Fruit fly (Drosophila melanogaster) whole organism, embryonic: ENCODE data around the gene CG16789.
A peak's percentile ranks its signal among the peaks of the same experiment; 100 is the strongest.

Source experiments
- CG11504 ChIP-seq: fragments of 200-800 bp; sonication (Bioruptor generic); optimal IDR thresholded peaks from 3 replicates; lab custom pipeline; 2019; ENCODE audit warnings: missing biosample characterization, mild to moderate bottlenecking, missing genetic modification characterization, moderate library complexity
- CG15011 ChIP-seq: fragments of 200-800 bp; sonication (Bioruptor generic); optimal IDR thresholded peaks from 3 replicates; lab custom pipeline; 2018; ENCODE audit warnings: missing biosample characterization, mild to moderate bottlenecking, missing genetic modification characterization
- CG15269 ChIP-seq: fragments of 200-800 bp; sonication (Bioruptor generic); optimal IDR thresholded peaks from 2 replicates; lab custom pipeline; 2018; ENCODE audit warnings: missing biosample characterization, mild to moderate bottlenecking, missing genetic modification characterization, moderate library complexity
- CG17612 ChIP-seq: fragments of 200-800 bp; sonication (Bioruptor generic); IDR thresholded peaks from 2 replicates; pipeline ENCODE4 v1.3.6; 2022; ENCODE audit warnings: missing biosample characterization, missing genetic modification characterization
- CG17912 ChIP-seq: fragments of 200-800 bp; sonication (Bioruptor generic); optimal IDR thresholded peaks from 2 replicates; lab custom pipeline; 2018; ENCODE audit warnings: missing biosample characterization, mild to moderate bottlenecking, missing genetic modification characterization
- CG31441 ChIP-seq: fragments of 200-800 bp; sonication (Bioruptor generic); IDR thresholded peaks from 2 replicates; pipeline ENCODE4 v1.3.6; 2022; ENCODE audit warnings: missing biosample characterization, missing genetic modification characterization
- CG33557 ChIP-seq: fragments of 200-800 bp; sonication (Bioruptor generic); optimal IDR thresholded peaks from 2 replicates; lab custom pipeline; 2019; ENCODE audit warnings: missing biosample characterization, mild to moderate bottlenecking, missing genetic modification characterization, moderate library complexity
- CG34224 ChIP-seq: fragments of 200-800 bp; sonication (Bioruptor generic); IDR thresholded peaks from 3 replicates; pipeline ENCODE4 v1.3.6; 2022; ENCODE audit warnings: missing biosample characterization, missing genetic modification characterization; ENCODE audit not compliant: partially characterized antibody
- CG3726 ChIP-seq: fragments of 200-800 bp; sonication (Bioruptor generic); IDR thresholded peaks from 3 replicates; pipeline ENCODE4, ENCODE4 v1.3.6; 2022; ENCODE audit warnings: missing biosample characterization, missing genetic modification characterization
- CG4854 ChIP-seq: fragments of 200-800 bp; sonication (Bioruptor generic); optimal IDR thresholded peaks from 2 replicates; lab custom pipeline; 2016; ENCODE audit warnings: missing biosample characterization, missing genetic modification characterization, inconsistent platforms
- CG6791 ChIP-seq: fragments of 200-800 bp; sonication (Bioruptor generic); IDR thresholded peaks from 3 replicates; pipeline ENCODE4 v1.3.6; 2022; ENCODE audit warnings: missing biosample characterization, missing genetic modification characterization; ENCODE audit not compliant: partially characterized antibody
- CG8281 ChIP-seq: fragments of 200-800 bp; sonication (Bioruptor generic); optimal IDR thresholded peaks from 2 replicates; lab custom pipeline; 2018; ENCODE audit warnings: missing biosample characterization, mild to moderate bottlenecking, missing genetic modification characterization, moderate library complexity
- CG8359 ChIP-seq: fragments of 200-800 bp; sonication (Bioruptor generic); optimal IDR thresholded peaks from 2 replicates; lab custom pipeline; 2017; ENCODE audit warnings: missing biosample characterization, mild to moderate bottlenecking, missing genetic modification characterization, borderline replicate concordance
- CG8478 ChIP-seq: fragments of >200 bp; optimal IDR thresholded peaks from 2 replicates; lab custom pipeline; 2018
- Camta ChIP-seq: fragments of 200-800 bp; sonication (Bioruptor generic); optimal IDR thresholded peaks from 2 replicates; lab custom pipeline; 2016; ENCODE audit warnings: missing biosample characterization, missing genetic modification characterization
- Chrac-16 ChIP-seq: fragments of 200-800 bp; sonication (Bioruptor generic); optimal IDR thresholded peaks from 3 replicates; lab custom pipeline; 2016; ENCODE audit warnings: missing biosample characterization, missing genetic modification characterization
- D19B ChIP-seq: fragments of 200-800 bp; sonication (Bioruptor generic); optimal IDR thresholded peaks from 2 replicates; lab custom pipeline; 2017; ENCODE audit warnings: missing biosample characterization, mild to moderate bottlenecking, missing genetic modification characterization
- Dek ChIP-seq: fragments of 200-800 bp; sonication (Bioruptor generic); optimal IDR thresholded peaks from 3 replicates; lab custom pipeline; 2019; ENCODE audit warnings: missing biosample characterization, mild to moderate bottlenecking, missing genetic modification characterization, moderate library complexity
- Doc2 ChIP-seq: fragments of 200-800 bp; sonication (Bioruptor generic); IDR thresholded peaks from 2 replicates; pipeline ENCODE4 v1.3.6; 2022; ENCODE audit warnings: missing biosample characterization, missing genetic modification characterization
- ERR ChIP-seq: fragments of 200-800 bp; sonication (Bioruptor generic); optimal IDR thresholded peaks from 2 replicates; lab custom pipeline; 2016; ENCODE audit warnings: missing biosample characterization, missing genetic modification characterization
- Gsc ChIP-seq: fragments of 200-800 bp; sonication (Bioruptor generic); IDR thresholded peaks from 2 replicates; pipeline ENCODE4 v1.3.6; 2022; ENCODE audit warnings: missing biosample characterization, missing genetic modification characterization
- HLH4C ChIP-seq: fragments of 200-800 bp; sonication (Bioruptor generic); IDR thresholded peaks from 3 replicates; pipeline ENCODE4 v1.3.6; 2022; ENCODE audit warnings: missing biosample characterization, missing genetic modification characterization; ENCODE audit not compliant: partially characterized antibody
- Hey ChIP-seq: fragments of 200-800 bp; sonication (Bioruptor generic); optimal IDR thresholded peaks from 3 replicates; lab custom pipeline; 2018; ENCODE audit warnings: missing biosample characterization, mild to moderate bottlenecking, missing genetic modification characterization
- Hr78 ChIP-seq, 2 experiments: fragments of 200-800 bp in 1 of 2; fragments of >200 bp in 1 of 2; sonication (Bioruptor generic) in 1 of 2; optimal IDR thresholded peaks; 2 replicates each; lab custom pipeline; 2017 to 2019; ENCODE audit warnings: missing biosample characterization in 2 of 2, missing genetic modification characterization in 2 of 2, mild to moderate bottlenecking in 1 of 2, moderate library complexity in 1 of 2
- Mad ChIP-seq: fragments of 200-800 bp; sonication (Bioruptor generic); optimal IDR thresholded peaks from 2 replicates; lab custom pipeline; 2016; ENCODE audit warnings: missing biosample characterization, missing genetic modification characterization
- Myb ChIP-seq: fragments of 200-800 bp; sonication (Bioruptor generic); optimal IDR thresholded peaks from 2 replicates; lab custom pipeline; 2016; ENCODE audit warnings: missing biosample characterization, missing genetic modification characterization
- Optix ChIP-seq: fragments of 200-800 bp; sonication (Bioruptor generic); IDR thresholded peaks from 3 replicates; pipeline ENCODE4 v1.3.6; 2022; ENCODE audit warnings: missing biosample characterization, missing genetic modification characterization
- Pdp1 ChIP-seq, 2 experiments: fragments of 200-800 bp; sonication (Bioruptor generic); optimal IDR thresholded peaks; 3 replicates each; lab custom pipeline; 2016; ENCODE audit warnings: missing biosample characterization in 2 of 2, missing genetic modification characterization in 2 of 2, mild to moderate bottlenecking in 1 of 2, moderate library complexity in 1 of 2
- Rx ChIP-seq: fragments of 200-800 bp; sonication (Bioruptor generic); IDR thresholded peaks from 2 replicates; pipeline ENCODE4 v1.3.6; 2022; ENCODE audit warnings: missing biosample characterization, missing genetic modification characterization
- Scr ChIP-seq: fragments of 200-800 bp; sonication (Bioruptor generic); IDR thresholded peaks from 2 replicates; pipeline ENCODE4 v1.3.6; 2022; ENCODE audit warnings: missing biosample characterization, missing genetic modification characterization; ENCODE audit not compliant: partially characterized antibody
- Sry-δ ChIP-seq: fragments of 200-800 bp; sonication (Bioruptor generic); optimal IDR thresholded peaks from 2 replicates; lab custom pipeline; 2016; ENCODE audit warnings: missing biosample characterization, missing genetic modification characterization
- ase ChIP-seq: fragments of 200-800 bp; sonication (Bioruptor generic); IDR thresholded peaks from 3 replicates; pipeline ENCODE4 v1.3.6; 2022; ENCODE audit warnings: missing biosample characterization, missing genetic modification characterization
- bigmax ChIP-seq: fragments of 200-800 bp; sonication (Bioruptor generic); optimal IDR thresholded peaks from 2 replicates; lab custom pipeline; 2018; ENCODE audit warnings: missing biosample characterization, mild to moderate bottlenecking, missing genetic modification characterization
- chinmo ChIP-seq: fragments of 200-800 bp; sonication (Bioruptor generic); IDR thresholded peaks from 4 replicates; pipeline ENCODE4 v1.3.6; 2022; ENCODE audit warnings: missing biosample characterization, missing genetic modification characterization; ENCODE audit not compliant: partially characterized antibody
- ci ChIP-seq: fragments of 200-800 bp; sonication (Bioruptor generic); IDR thresholded peaks from 3 replicates; pipeline ENCODE4 v1.3.6; 2022; ENCODE audit warnings: missing biosample characterization, missing genetic modification characterization
- danr ChIP-seq: fragments of 200-800 bp; sonication (Bioruptor generic); IDR thresholded peaks from 2 replicates; pipeline ENCODE4 v1.3.6; 2022; ENCODE audit warnings: missing biosample characterization, missing genetic modification characterization
- fd64A ChIP-seq: fragments of 200-800 bp; sonication (Bioruptor generic); optimal IDR thresholded peaks from 3 replicates; lab custom pipeline; 2018; ENCODE audit warnings: missing biosample characterization, mild to moderate bottlenecking, missing genetic modification characterization
- gsb ChIP-seq: fragments of 200-800 bp; sonication (Bioruptor generic); IDR thresholded peaks from 2 replicates; pipeline ENCODE4 v1.3.6; 2022; ENCODE audit warnings: missing biosample characterization, missing genetic modification characterization
- knrl ChIP-seq: fragments of 200-800 bp; sonication (Bioruptor generic); IDR thresholded peaks from 3 replicates; pipeline ENCODE4 v1.3.6; 2022; ENCODE audit warnings: missing biosample characterization, missing genetic modification characterization; ENCODE audit not compliant: partially characterized antibody
- lov ChIP-seq, 2 experiments: fragments of 200-800 bp in 1 of 2; fragments of >200 bp in 1 of 2; sonication (Bioruptor generic) in 1 of 2; IDR thresholded peaks in 1 of 2; optimal IDR thresholded peaks in 1 of 2; 2 replicates in 1 of 2; 3 replicates in 1 of 2; pipeline versions ENCODE4 v1.3.6 to Lab custom; 2017 to 2022; ENCODE audit warnings: missing biosample characterization in 1 of 2, missing genetic modification characterization in 1 of 2
- peb ChIP-seq: fragments of 200-800 bp; sonication (Bioruptor generic); IDR thresholded peaks from 2 replicates; pipeline ENCODE4 v1.3.6; 2022; ENCODE audit warnings: missing biosample characterization, missing genetic modification characterization
- so ChIP-seq: fragments of 200-800 bp; sonication (Bioruptor generic); IDR thresholded peaks from 3 replicates; pipeline ENCODE4 v1.3.6; 2022; ENCODE audit warnings: missing biosample characterization, missing genetic modification characterization
- tll ChIP-seq, 2 experiments: fragments of 200-800 bp in 1 of 2; fragments of >200 bp in 1 of 2; sonication (Bioruptor generic) in 1 of 2; optimal IDR thresholded peaks; 2 replicates each; lab custom pipeline; 2017 to 2019; ENCODE audit warnings: missing biosample characterization in 2 of 2, missing genetic modification characterization in 2 of 2, mild to moderate bottlenecking in 1 of 2, moderate library complexity in 1 of 2
- twi ChIP-seq: fragments of 200-800 bp; optimal IDR thresholded peaks from 2 replicates; lab custom pipeline; 2019; ENCODE audit warnings: missing biosample characterization, mild to moderate bottlenecking, missing genetic modification characterization, moderate library complexity
- vnd ChIP-seq: fragments of 200-800 bp; sonication (Bioruptor generic); IDR thresholded peaks from 3 replicates; pipeline ENCODE4 v1.3.6; 2022; ENCODE audit warnings: missing biosample characterization, missing genetic modification characterization; ENCODE audit not compliant: partially characterized antibody
- zen2 ChIP-seq: fragments of 200-800 bp; sonication (Bioruptor generic); IDR thresholded peaks from 3 replicates; pipeline ENCODE4 v1.3.6; 2022; ENCODE audit warnings: missing biosample characterization, missing genetic modification characterization; ENCODE audit not compliant: partially characterized antibody

Gene CG16789

DNA sequence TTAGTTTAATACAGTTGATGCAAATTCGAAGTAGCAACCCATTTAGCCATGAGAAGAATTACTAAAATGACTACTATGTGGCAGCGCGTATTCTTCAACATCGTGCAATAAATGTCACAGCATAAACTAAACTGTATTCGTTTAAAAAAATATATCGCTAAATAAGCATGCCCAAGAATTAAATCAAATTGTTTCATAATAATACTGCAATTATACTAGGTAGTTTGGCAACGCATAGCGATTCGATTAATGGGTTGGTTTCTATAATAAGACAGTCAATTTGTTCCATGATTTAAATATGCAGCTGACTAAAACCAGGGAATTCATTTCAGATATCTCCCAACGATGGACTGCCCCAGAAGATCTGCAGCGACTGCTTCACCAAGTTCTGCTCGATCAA is 17.1 kb downstream of the CG16789 start, which contains the start of gene CG33654 (continued):
- TF ChIP-seq CG8281 (tag; lab: Kevin White, UChicago) (no peak), Rx (GFP tag; lab: Robert Waterston, UW) (no peak), CG15269 (no peak), CG17612 (GFP tag; lab: Robert Waterston, UW) (no peak), peb (GFP tag; lab: Robert Waterston, UW) (no peak)

DNA sequence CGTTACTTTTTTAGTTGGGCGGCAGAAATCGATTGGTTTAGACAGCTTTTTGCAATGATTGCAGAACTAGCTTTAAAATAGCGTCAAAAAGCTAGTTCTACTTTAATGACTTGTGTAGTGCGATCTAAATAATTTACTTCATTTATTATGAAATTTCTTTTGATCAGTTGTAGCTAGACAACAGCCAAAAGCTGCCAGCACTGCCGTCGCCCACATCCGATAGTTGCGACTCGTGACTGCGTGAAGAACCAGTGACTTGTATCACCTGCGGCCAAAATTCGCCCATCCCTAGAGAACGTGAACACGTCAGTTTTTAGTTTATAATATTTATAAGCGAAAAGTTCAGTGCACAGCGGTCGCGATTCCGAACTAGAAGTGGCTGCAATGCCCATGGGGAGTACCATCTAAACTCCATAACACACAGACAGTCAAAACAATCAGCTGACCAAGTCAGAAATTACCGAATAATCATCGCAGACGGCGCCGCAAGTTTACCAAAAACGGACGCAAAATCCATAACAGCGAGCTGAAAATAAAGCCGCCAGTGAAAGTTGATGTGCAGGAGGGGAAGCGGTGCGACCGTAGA is 20.8 kb downstream of the CG16789 start, which contains the start of gene P58IPK:
TSS of gene P58IPK (plus strand) at position 280 of the 586 bp plus-strand sequence.
- TF ChIP-seq ase (0 out of 3 replicates have a peak, but pooled peaks have one; percentile 11), tll (GFP tag; optimal IDR thresholded peaks at IDR 0.05; lab: Kevin White, UChicago) (no peak), CG6791 (GFP tag; lab: Robert Waterston, UW) (peak; percentile 96), ERR (GFP tag; lab: Kevin White, UChicago) (peak; percentile 61), CG15011 (GFP tag; lab: Kevin White, UChicago) (no peak), zen2 (peak; percentile 79), CG11504 (tag; lab: Kevin White, UChicago) (no peak), bigmax (GFP tag; lab: Kevin White, UChicago) (no peak), vnd (GFP tag; lab: Robert Waterston, UW) (peak; percentile 90), Dek (peak; percentile 68), so (no peak), CG31441 (peak; percentile 94), Mad (peak; percentile 83), HLH4C (GFP tag; lab: Robert Waterston, UW) (peak; percentile 89), danr (GFP tag; lab: Robert Waterston, UW) (no peak), CG17912 (GFP tag; lab: Kevin White, UChicago) (no peak), gsb (GFP tag; lab: Robert Waterston, UW) (no peak), Chrac-16 (peak; percentile 75), Gsc (GFP tag; lab: Robert Waterston, UW) (no peak), CG3726 (GFP tag; lab: Robert Waterston, UW) (peak; percentile 59; the same call in 1 of the 3 replicates), Sry-δ (GFP tag; lab: Kevin White, UChicago) (peak; percentile 97), Myb (GFP tag; lab: Kevin White, UChicago) (peak; percentile 94), Pdp1 (GFP tag; optimal IDR thresholded peaks at IDR 0.05; lab: Kevin White, UChicago) (peak; percentile 75 to 83), chinmo (GFP tag; lab: Robert Waterston, UW) (peak; percentile 73; the same call in 2 of the 4 replicates), Camta (GFP tag; lab: Kevin White, UChicago) (peak; percentile 41), knrl (peak; percentile 96), CG33557 (GFP tag; lab: Kevin White, UChicago) (peak; percentile 20), CG4854 (GFP tag; lab: Kevin White, UChicago) (peak; percentile 33), ci (peak; percentile 66; the same call in 2 of the 3 replicates), D19B (no peak), Hey (no peak), Scr (peak; percentile 92), Doc2 (GFP tag; lab: Robert Waterston, UW) (no peak), CG34224 (GFP tag; lab: Robert Waterston, UW) (peak; percentile 92), twi (tag; lab: Kevin White, UChicago) (peak; percentile 31), lov (optimal IDR thresholded peaks at IDR 0.05; lab: Kevin White, UChicago) (no peak), lov (GFP tag; IDR thresholded peaks at IDR 0.05; lab: Robert Waterston, UW) (0 out of 3 replicates have a peak, but pooled peaks have one; percentile 37), Hr78 (GFP tag; optimal IDR thresholded peaks at IDR 0.05; lab: Kevin White, UChicago) (no peak), Optix (peak; percentile 65; the same call in 2 of the 3 replicates), fd64A (GFP tag; lab: Kevin White, UChicago) (no peak), CG8359 (GFP tag; lab: Kevin White, UChicago) (no peak), CG8478 (lab: Kevin White, UChicago) (no peak)
